Fruit fly (Drosophila melanogaster): ENCODE data around the gene Spt7.

DNA sequence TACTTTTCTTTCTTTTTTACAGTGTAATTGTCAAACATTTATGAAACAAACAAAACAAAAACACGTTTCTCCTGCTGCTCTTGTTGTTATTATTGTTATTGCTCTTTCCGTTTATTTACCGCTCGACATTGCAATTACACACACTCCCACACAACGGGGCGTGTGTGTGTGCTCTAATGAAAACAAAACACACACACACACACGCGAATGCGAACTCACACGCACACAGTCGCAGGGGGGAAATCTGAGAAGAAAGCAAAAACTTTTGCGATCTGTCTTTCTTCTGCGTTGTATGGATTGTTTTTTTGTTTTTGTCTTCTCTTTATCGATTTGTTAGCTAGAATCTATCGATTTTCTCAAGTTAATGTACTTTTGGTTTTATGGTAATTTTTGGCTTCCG lies 27.7 kb downstream of the Spt7 start:
- no peak for TF ChIP-seq D1 (tag; optimal IDR thresholded peaks at IDR 0.05)
- TF ChIP-seq fd96Ca (GFP tag; IDR thresholded peaks at IDR 0.05): no peak
- TF ChIP-seq CG9948 (tag; optimal IDR thresholded peaks at IDR 0.05): no peak
- TF ChIP-seq CG15710 (tag; optimal IDR thresholded peaks at IDR 0.05): no peak
- no peak for TF ChIP-seq CG13204 (GFP tag; optimal IDR thresholded peaks at IDR 0.05)
- no peak for TF ChIP-seq Pif1A (GFP tag; optimal IDR thresholded peaks at IDR 0.05)
- TF ChIP-seq CG8159 (tag; optimal IDR thresholded peaks at IDR 0.05): no peak
- TF ChIP-seq CG14655 (GFP tag; optimal IDR thresholded peaks at IDR 0.05): no peak
- no peak for TF ChIP-seq CG12605 (GFP tag; IDR thresholded peaks at IDR 0.05)
- TF ChIP-seq EcR (GFP tag; optimal IDR thresholded peaks at IDR 0.05): no peak
- TF ChIP-seq Snoo (tag; optimal IDR thresholded peaks at IDR 0.05): no peak
- TF ChIP-seq gl (tag; optimal IDR thresholded peaks at IDR 0.05): no peak
